Fruit fly (Drosophila melanogaster) whole organism, adult: ENCODE data around the gene CG14435.

Source experiments
- CG1620 ChIP-seq: fragments of 200-800 bp; sonication (Bioruptor generic); optimal IDR thresholded peaks from 2 replicates; lab custom pipeline; 2016; ENCODE audit warnings: missing biosample characterization, missing genetic modification characterization
- CG5204 ChIP-seq: fragments of 200-800 bp; sonication (Bioruptor generic); optimal IDR thresholded peaks from 2 replicates; lab custom pipeline; 2016; ENCODE audit warnings: missing biosample characterization, missing genetic modification characterization
- CG7045 ChIP-seq: fragments of 200-800 bp; sonication (Bioruptor generic); optimal IDR thresholded peaks from 2 replicates; lab custom pipeline; 2017; ENCODE audit warnings: missing biosample characterization, mild to moderate bottlenecking, missing genetic modification characterization
- CG7101 ChIP-seq: fragments of 200-800 bp; sonication (Bioruptor generic); optimal IDR thresholded peaks from 2 replicates; lab custom pipeline; 2018; ENCODE audit warnings: missing biosample characterization, mild to moderate bottlenecking, missing genetic modification characterization, moderate library complexity
- Clk ChIP-seq: fragments of 200-800 bp; sonication (Bioruptor generic); optimal IDR thresholded peaks from 2 replicates; lab custom pipeline; 2017; ENCODE audit warnings: missing biosample characterization, missing genetic modification characterization
- Hr96 ChIP-seq: fragments of 200-800 bp; sonication (Bioruptor generic); optimal IDR thresholded peaks from 2 replicates; lab custom pipeline; 2016; ENCODE audit warnings: missing biosample characterization, missing genetic modification characterization
- kay ChIP-seq: fragments of 200-800 bp; sonication (Bioruptor generic); peaks from one replicate; lab custom pipeline; 2016; ENCODE audit warnings: missing biosample characterization, missing genetic modification characterization, borderline replicate concordance
- pad ChIP-seq: fragments of 200-800 bp; sonication (Bioruptor generic); optimal IDR thresholded peaks from 3 replicates; lab custom pipeline; 2017; ENCODE audit warnings: missing biosample characterization, missing genetic modification characterization, mild to moderate bottlenecking, moderate library complexity, missing genetic modification reagents
- tj ChIP-seq: fragments of 200-800 bp; sonication (Bioruptor generic); optimal IDR thresholded peaks from 3 replicates; lab custom pipeline; 2017; ENCODE audit warnings: missing biosample characterization, mild to moderate bottlenecking, missing genetic modification characterization, moderate library complexity

- no peak for TF ChIP-seq tj (GFP tag; lab: Kevin White, UChicago)
- no peak for TF ChIP-seq CG1620 (GFP tag; lab: Kevin White, UChicago)
- no peak for TF ChIP-seq Clk
- no peak for TF ChIP-seq CG7045 (GFP tag; lab: Kevin White, UChicago)
- no peak for TF ChIP-seq CG5204 (GFP tag; lab: Kevin White, UChicago)
- TF ChIP-seq kay (GFP tag; lab: Kevin White, UChicago), result no peak
- TF ChIP-seq Hr96 (GFP tag; lab: Kevin White, UChicago), result no peak
- TF ChIP-seq pad (GFP tag; lab: Kevin White, UChicago), result no peak
- TF ChIP-seq CG7101 (tag; lab: Kevin White, UChicago), result no peak
Observed at dm6 chrX:6795987-6796691, 47.6 kb downstream of the CG14435 start.
